Fruit fly (Drosophila melanogaster) whole organism, wandering third instar larva: ENCODE data around the gene Lsd-1.

ENCODE experiments used
- Abd-B ChIP-seq: fragments of >200 bp; optimal IDR thresholded peaks from 2 replicates; lab custom pipeline; 2017; ENCODE audit warnings: missing biosample characterization, missing genetic modification characterization
- CG32264 ChIP-seq: fragments of 200-800 bp; sonication (Bioruptor generic); optimal IDR thresholded peaks from 2 replicates; lab custom pipeline; 2016; ENCODE audit warnings: missing biosample characterization, missing genetic modification characterization
- CG9705 ChIP-seq: fragments of 200-800 bp; sonication (Bioruptor generic); optimal IDR thresholded peaks from 2 replicates; lab custom pipeline; 2018; ENCODE audit warnings: missing biosample characterization, mild to moderate bottlenecking, missing genetic modification characterization
- CrebA ChIP-seq: fragments of 200-800 bp; sonication (Bioruptor generic); optimal IDR thresholded peaks from 2 replicates; lab custom pipeline; 2016; ENCODE audit warnings: missing biosample characterization, mild to moderate bottlenecking, missing genetic modification characterization, borderline replicate concordance
- Dfd ChIP-seq: fragments of >200 bp; optimal IDR thresholded peaks from 2 replicates; lab custom pipeline; 2017; ENCODE audit warnings: missing biosample characterization, missing genetic modification characterization
- Dif ChIP-seq: fragments of 200-275, 200-300 bp; sonication (Bioruptor generic); optimal IDR thresholded peaks from 2 replicates; lab custom pipeline; 2018; ENCODE audit warnings: missing biosample characterization, missing genetic modification characterization; ENCODE audit not compliant: partially characterized antibody
- GATAd ChIP-seq: sonication (Bioruptor generic); optimal IDR thresholded peaks from 2 replicates; lab custom pipeline; 2016; ENCODE audit warnings: missing biosample characterization, missing genetic modification characterization
- HLH106 ChIP-seq: fragments of 200-800 bp; optimal IDR thresholded peaks from 3 replicates; lab custom pipeline; 2019; ENCODE audit warnings: missing biosample characterization, mild to moderate bottlenecking, missing genetic modification characterization, moderate library complexity
- Hnf4 ChIP-seq: fragments of 200-800 bp; sonication (Bioruptor generic); optimal IDR thresholded peaks from 2 replicates; lab custom pipeline; 2016; ENCODE audit warnings: missing biosample characterization, mild to moderate bottlenecking, missing genetic modification characterization
- Hr78 ChIP-seq: fragments of >200 bp; optimal IDR thresholded peaks from 2 replicates; lab custom pipeline; 2017; ENCODE audit warnings: missing biosample characterization, missing genetic modification characterization
- Hr83 ChIP-seq: fragments of 200-300 bp; sonication (Bioruptor generic); optimal IDR thresholded peaks from 2 replicates; lab custom pipeline; 2016; ENCODE audit warnings: missing biosample characterization, mild to moderate bottlenecking, missing genetic modification characterization, moderate library complexity; ENCODE audit not compliant: poor library complexity, severe bottlenecking
- Jra ChIP-seq: sonication (Bioruptor generic); optimal IDR thresholded peaks from 2 replicates; lab custom pipeline; 2016; ENCODE audit warnings: missing biosample characterization, missing genetic modification characterization
- Mio ChIP-seq: sonication (Bioruptor generic); optimal IDR thresholded peaks from 2 replicates; lab custom pipeline; 2016; ENCODE audit warnings: missing biosample characterization, missing genetic modification characterization
- Myc ChIP-seq: fragments of >200 bp; optimal IDR thresholded peaks from 2 replicates; lab custom pipeline; 2017
- N ChIP-seq: fragments of >200 bp; optimal IDR thresholded peaks from 2 replicates; lab custom pipeline; 2018; ENCODE audit warnings: missing biosample characterization, missing external identifiers, missing genetic modification characterization
- OdsH ChIP-seq: fragments of 200-800 bp; sonication (Bioruptor generic); optimal IDR thresholded peaks from 2 replicates; lab custom pipeline; 2016; ENCODE audit warnings: missing biosample characterization, mild to moderate bottlenecking, missing genetic modification characterization
- Rel ChIP-seq, 2 experiments: fragments of 200-800 bp; sonication (Bioruptor generic) in 1 of 2; optimal IDR thresholded peaks; 2 replicates in 1 of 2; 3 replicates in 1 of 2; lab custom pipeline; 2016 to 2019; ENCODE audit warnings: mild to moderate bottlenecking in 2 of 2, missing biosample characterization in 2 of 2, missing genetic modification characterization in 2 of 2, moderate library complexity in 1 of 2
- Sp1 ChIP-seq: fragments of 200-800 bp; sonication (Bioruptor generic); optimal IDR thresholded peaks from 3 replicates; lab custom pipeline; 2019; ENCODE audit warnings: missing biosample characterization, mild to moderate bottlenecking, missing genetic modification characterization, moderate library complexity
- Vsx2 ChIP-seq: fragments of 200-300, 225-300 bp; sonication (Bioruptor generic); optimal IDR thresholded peaks from 2 replicates; lab custom pipeline; 2018; ENCODE audit warnings: missing biosample characterization, missing genetic modification characterization; ENCODE audit not compliant: partially characterized antibody
- br ChIP-seq: fragments of 200-800 bp; sonication (Bioruptor generic); optimal IDR thresholded peaks from 2 replicates; lab custom pipeline; 2016; ENCODE audit warnings: missing biosample characterization, missing genetic modification characterization
- brk ChIP-seq: fragments of 200-800 bp; sonication (Bioruptor generic); optimal IDR thresholded peaks from 2 replicates; lab custom pipeline; 2016; ENCODE audit warnings: missing biosample characterization, mild to moderate bottlenecking, missing genetic modification characterization
- dl ChIP-seq, 2 experiments: fragments of 175-275, 200-275 bp in 1 of 2; fragments of 200-275 bp in 1 of 2; sonication (Bioruptor generic); optimal IDR thresholded peaks; lab custom pipeline; 2018; ENCODE audit warnings: mild to moderate bottlenecking in 2 of 2, missing biosample characterization in 2 of 2, missing genetic modification characterization in 2 of 2, moderate library complexity in 2 of 2; ENCODE audit not compliant: partially characterized antibody in 2 of 2, insufficient read depth in 1 of 2
- dmrt93B ChIP-seq: fragments of 200-800 bp; sonication (Bioruptor generic); optimal IDR thresholded peaks from 2 replicates; lab custom pipeline; 2018; ENCODE audit warnings: missing biosample characterization, mild to moderate bottlenecking, missing genetic modification characterization
- dsf ChIP-seq: sonication (Bioruptor generic); optimal IDR thresholded peaks from 2 replicates; lab custom pipeline; 2016; ENCODE audit warnings: missing biosample characterization, missing genetic modification characterization, borderline replicate concordance
- ey ChIP-seq: fragments of 200-800 bp; sonication (Bioruptor generic); optimal IDR thresholded peaks from 2 replicates; lab custom pipeline; 2016; ENCODE audit warnings: missing biosample characterization, missing genetic modification characterization
- foxo ChIP-seq, 2 experiments: fragments of 200-800 bp; sonication (Bioruptor generic); optimal IDR thresholded peaks; 2 replicates in 1 of 2; 3 replicates in 1 of 2; lab custom pipeline; 2016 to 2017; ENCODE audit warnings: missing biosample characterization in 2 of 2, missing genetic modification characterization in 2 of 2
- fru ChIP-seq: fragments of 200-800 bp; sonication (Bioruptor generic); optimal IDR thresholded peaks from 3 replicates; lab custom pipeline; 2016; ENCODE audit warnings: missing biosample characterization, mild to moderate bottlenecking, missing genetic modification characterization
- h ChIP-seq: fragments of 200-800 bp; sonication (Bioruptor generic); optimal IDR thresholded peaks from 3 replicates; lab custom pipeline; 2016; ENCODE audit warnings: missing biosample characterization, mild to moderate bottlenecking, missing genetic modification characterization
- jim ChIP-seq: fragments of 175-275, 200-325 bp; sonication (Bioruptor generic); optimal IDR thresholded peaks from 2 replicates; lab custom pipeline; 2016; ENCODE audit warnings: missing biosample characterization, mild to moderate bottlenecking, missing genetic modification characterization
- lola ChIP-seq: fragments of >200 bp; optimal IDR thresholded peaks from 2 replicates; lab custom pipeline; 2017; ENCODE audit warnings: missing biosample characterization, missing genetic modification characterization
- pan ChIP-seq: fragments of >200 bp; optimal IDR thresholded peaks from 2 replicates; lab custom pipeline; 2017
- psq ChIP-seq: fragments of 200-800 bp; sonication (Bioruptor generic); optimal IDR thresholded peaks from 3 replicates; lab custom pipeline; 2017; ENCODE audit warnings: missing biosample characterization, mild to moderate bottlenecking, missing genetic modification characterization, moderate library complexity
- rgr ChIP-seq: fragments of 200-800 bp; sonication (Bioruptor generic); optimal IDR thresholded peaks from 3 replicates; lab custom pipeline; 2016; ENCODE audit warnings: missing biosample characterization, mild to moderate bottlenecking, missing genetic modification characterization
- sage ChIP-seq: fragments of 200-800 bp; sonication (Bioruptor generic); optimal IDR thresholded peaks from 2 replicates; lab custom pipeline; 2016; ENCODE audit warnings: missing biosample characterization, mild to moderate bottlenecking, missing genetic modification characterization
- sv ChIP-seq: fragments of 200-800 bp; sonication (Bioruptor generic); optimal IDR thresholded peaks from 3 replicates; lab custom pipeline; 2016; ENCODE audit warnings: missing biosample characterization, missing genetic modification characterization
- tai ChIP-seq: sonication (Bioruptor generic); optimal IDR thresholded peaks from 2 replicates; lab custom pipeline; 2016; ENCODE audit warnings: missing biosample characterization, missing genetic modification characterization
- usp ChIP-seq: fragments of >200 bp; optimal IDR thresholded peaks from 2 replicates; lab custom pipeline; 2017; ENCODE audit warnings: missing biosample characterization, missing genetic modification characterization
- woc ChIP-seq: sonication (Bioruptor generic); optimal IDR thresholded peaks from 2 replicates; lab custom pipeline; 2016; ENCODE audit warnings: missing biosample characterization, mild to moderate bottlenecking, missing genetic modification characterization

The Lsd-1 gene

DNA sequence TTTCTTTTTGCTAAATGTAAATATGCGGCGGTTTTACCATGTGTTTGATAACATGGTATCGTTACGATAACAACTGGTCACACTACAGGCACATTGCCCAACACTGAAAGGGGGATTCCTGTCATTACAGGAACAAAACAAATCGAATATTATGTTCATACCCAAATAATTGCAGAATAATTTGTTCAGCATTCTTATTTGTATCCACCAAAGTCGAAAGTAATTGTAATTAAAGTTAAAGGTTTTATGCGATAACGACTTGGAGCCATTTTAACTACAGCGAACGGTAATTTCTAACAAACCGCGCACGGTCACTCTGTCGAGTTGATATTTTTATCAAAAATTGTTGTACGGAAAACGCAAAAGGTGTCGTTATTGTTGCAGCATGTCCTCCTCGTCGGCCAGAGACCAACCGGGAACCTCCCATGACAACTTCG is 3.8 kb downstream of the Lsd-1 start, which contains the start of the genes CG10214 and CG10375:
Gene CG10214, minus strand, starts transcription at position 72 of the 437 bp plus-strand sequence.
Gene CG10375, plus strand, starts transcription at position 296 of the 437 bp plus-strand sequence.
- peak; percentile 72 for TF ChIP-seq Hr83 (GFP tag; lab: Kevin White, UChicago)
- no peak for TF ChIP-seq usp (GFP tag; lab: Kevin White, UChicago)
- peak; percentile 53 for TF ChIP-seq woc (GFP tag; lab: Kevin White, UChicago)
- no peak for TF ChIP-seq Vsx2 (GFP tag; lab: Kevin White, UChicago)
- no peak for TF ChIP-seq Dfd (GFP tag; lab: Kevin White, UChicago)
- TF ChIP-seq CrebA (GFP tag; lab: Kevin White, UChicago), result no peak
- TF ChIP-seq dl (GFP tag; optimal IDR thresholded peaks at IDR 0.05; lab: Kevin White, UChicago; ENCODE audit: insufficient read depth in 1 of 2, partially characterized antibody in 2 of 2), result no peak
- TF ChIP-seq N (GFP tag; lab: Kevin White, UChicago), result no peak
- TF ChIP-seq Jra (GFP tag; lab: Kevin White, UChicago), result peak; percentile 67
- TF ChIP-seq Dif (GFP tag; lab: Kevin White, UChicago), result no peak
- no peak for TF ChIP-seq brk (GFP tag; lab: Kevin White, UChicago)
- TF ChIP-seq h (GFP tag; lab: Kevin White, UChicago), result peak; percentile 82
- TF ChIP-seq foxo (GFP tag; optimal IDR thresholded peaks at IDR 0.05; lab: Kevin White, UChicago), result peak in 1 of 2 experiments; percentile 86
- no peak for TF ChIP-seq lola (GFP tag; lab: Kevin White, UChicago)
- peak; percentile 22 for TF ChIP-seq GATAd (GFP tag; lab: Kevin White, UChicago)
- no peak for TF ChIP-seq Hr78 (GFP tag; lab: Kevin White, UChicago)
- peak; percentile 51 for TF ChIP-seq psq (GFP tag; lab: Kevin White, UChicago)
- peak; percentile 26 for TF ChIP-seq dmrt93B (GFP tag; lab: Kevin White, UChicago)
- no peak for TF ChIP-seq sage
- TF ChIP-seq br (GFP tag; lab: Kevin White, UChicago), result peak; percentile 66
- TF ChIP-seq pan, result no peak
- peak; percentile 79 for TF ChIP-seq ey
- TF ChIP-seq Hnf4 (GFP tag; lab: Kevin White, UChicago), result no peak
- no peak for TF ChIP-seq tai (GFP tag; lab: Kevin White, UChicago)
- peak; percentile 21 for TF ChIP-seq Mio (GFP tag; lab: Kevin White, UChicago)
- peak; percentile 71 for TF ChIP-seq Sp1 (GFP tag; lab: Kevin White, UChicago)
- peak; percentile 62 for TF ChIP-seq Myc (lab: Kevin White, UChicago)
- TF ChIP-seq CG32264 (GFP tag; lab: Kevin White, UChicago), result peak; percentile 59
- TF ChIP-seq sv, result peak; percentile 75
- peak; percentile 68 for TF ChIP-seq OdsH (GFP tag; lab: Kevin White, UChicago)
- TF ChIP-seq Abd-B (GFP tag; lab: Kevin White, UChicago), result no peak
- TF ChIP-seq Rel (GFP tag; optimal IDR thresholded peaks at IDR 0.05; lab: Kevin White, UChicago), result no peak
- peak; percentile 95 for TF ChIP-seq Rel (tag; optimal IDR thresholded peaks at IDR 0.05; lab: Kevin White, UChicago)
- peak; percentile 68 for TF ChIP-seq HLH106 (tag; lab: Kevin White, UChicago)
- TF ChIP-seq fru, result peak; percentile 75
- no peak for TF ChIP-seq jim (GFP tag; lab: Kevin White, UChicago)
- peak; percentile 86 for TF ChIP-seq rgr (GFP tag; lab: Kevin White, UChicago)
- TF ChIP-seq CG9705, result peak; percentile 51
- no peak for TF ChIP-seq dsf (GFP tag; lab: Kevin White, UChicago)

DNA sequence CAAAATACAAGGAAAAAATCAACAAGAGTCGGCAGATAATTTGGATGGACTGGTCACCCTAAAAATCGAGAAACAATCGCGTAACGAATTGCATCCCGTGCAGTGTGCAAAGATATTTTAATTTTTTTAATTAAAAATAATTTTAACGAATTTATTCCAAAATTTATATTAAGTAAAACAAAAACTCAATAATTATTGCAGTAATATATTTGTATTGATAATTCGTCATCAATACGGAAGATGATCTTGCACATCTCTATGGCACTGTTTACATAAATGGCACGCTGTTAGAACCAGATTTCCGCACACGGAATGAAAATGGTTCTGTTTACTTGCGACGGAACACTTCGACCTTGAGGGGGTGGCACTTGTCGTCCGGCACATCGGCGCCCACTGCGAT is 9.2 kb downstream of the Lsd-1 start, which contains the start of gene tst:
Gene tst, minus strand, starts transcription at position 52 of the 400 bp plus-strand sequence.
- TF ChIP-seq foxo (GFP tag; optimal IDR thresholded peaks at IDR 0.05; lab: Kevin White, UChicago) (peak in 1 of 2 experiments; percentile 94), psq (GFP tag; lab: Kevin White, UChicago) (peak; percentile 88), dl (GFP tag; optimal IDR thresholded peaks at IDR 0.05; lab: Kevin White, UChicago; ENCODE audit: insufficient read depth in 1 of 2, partially characterized antibody in 2 of 2) (no peak), OdsH (GFP tag; lab: Kevin White, UChicago) (peak; percentile 86), CrebA (GFP tag; lab: Kevin White, UChicago) (no peak), CG9705 (peak; percentile 45), dmrt93B (GFP tag; lab: Kevin White, UChicago) (peak; percentile 84), jim (GFP tag; lab: Kevin White, UChicago) (no peak), Hr83 (GFP tag; lab: Kevin White, UChicago) (peak; percentile 22), CG32264 (GFP tag; lab: Kevin White, UChicago) (no peak), rgr (GFP tag; lab: Kevin White, UChicago) (peak; percentile 92), Mio (GFP tag; lab: Kevin White, UChicago) (no peak), brk (GFP tag; lab: Kevin White, UChicago) (no peak), lola (GFP tag; lab: Kevin White, UChicago) (no peak), fru (peak; percentile 80), Jra (GFP tag; lab: Kevin White, UChicago) (no peak), Sp1 (GFP tag; lab: Kevin White, UChicago) (peak; percentile 84), tai (GFP tag; lab: Kevin White, UChicago) (no peak), sv (peak; percentile 58), br (GFP tag; lab: Kevin White, UChicago) (peak; percentile 69), GATAd (GFP tag; lab: Kevin White, UChicago) (peak; percentile 43), HLH106 (tag; lab: Kevin White, UChicago) (peak; percentile 92), Abd-B (GFP tag; lab: Kevin White, UChicago) (no peak), h (GFP tag; lab: Kevin White, UChicago) (peak; percentile 85), N (GFP tag; lab: Kevin White, UChicago) (no peak), ey (peak; percentile 68), Rel (GFP tag; optimal IDR thresholded peaks at IDR 0.05; lab: Kevin White, UChicago) (no peak), Rel (tag; optimal IDR thresholded peaks at IDR 0.05; lab: Kevin White, UChicago) (peak; percentile 70)
- TF ChIP-seq, all 38 proteins: peak for 16
